Worm (Caenorhabditis elegans) whole organism, late embryonic: ENCODE results near the gene C29E4.9.

Source experiments
- ceh-2 ChIP-seq: sonication (generic microtip); optimal IDR thresholded peaks from 2 replicates; lab custom pipeline; 2016; ENCODE audit warnings: missing genotype, missing genetic modification characterization, missing compliant biosample characterization
- ceh-30 ChIP-seq: fragments of 150-350 bp; optimal IDR thresholded peaks from 2 replicates; lab custom pipeline; 2014; ENCODE audit warnings: missing biosample characterization, missing genetic modification characterization
- dve-1 ChIP-seq: sonication (generic microtip); optimal IDR thresholded peaks from 2 replicates; lab custom pipeline; 2017; ENCODE audit warnings: antibody characterized with exemption, mild to moderate bottlenecking, missing genetic modification characterization, missing compliant biosample characterization
- fkh-10 ChIP-seq: fragments of 150-350 bp; optimal IDR thresholded peaks from 2 replicates; lab custom pipeline; 2014; ENCODE audit warnings: missing biosample characterization, missing genetic modification reagents, missing genetic modification characterization
- hlh-15 ChIP-seq: sonication (generic microtip); optimal IDR thresholded peaks from 2 replicates; lab custom pipeline; 2016; ENCODE audit warnings: missing genetic modification characterization, missing compliant biosample characterization
- unc-55 ChIP-seq: sonication (generic microtip); optimal IDR thresholded peaks from 2 replicates; lab custom pipeline; 2017; ENCODE audit warnings: missing biosample characterization, missing genetic modification reagents, missing genetic modification characterization

C29E4.9 gene

ce11 chrIII:7907515-7907914 lies 49.4 kb downstream of the C29E4.9 start, which contains the start of gene pcp-5:
Gene pcp-5 (minus strand): TSS chrIII:7907615.
- peak; percentile 6 for TF ChIP-seq unc-55
- TF ChIP-seq dve-1 (tag; lab: Kevin White, UChicago) = no peak
- TF ChIP-seq fkh-10 (GFP tag; lab: Kevin White, UChicago) = no peak
- no peak for TF ChIP-seq ceh-30 (tag; lab: Kevin White, UChicago)
- TF ChIP-seq ceh-2 (tag; lab: Kevin White, UChicago) = no peak
- TF ChIP-seq hlh-15 (tag; lab: Kevin White, UChicago) = no peak
